Worm (Caenorhabditis elegans): Measurements from ENCODE around the gene clec-191.

ce11 chrIV:16328519-16328918 lies 48.0 kb upstream of the clec-191 start, which contains the start of gene K03D3.2:
- no peak for TF ChIP-seq unc-86 (tag; optimal IDR thresholded peaks at IDR 0.05)
- TF ChIP-seq skn-1 (tag; optimal IDR thresholded peaks at IDR 0.05) = no peak
- TF ChIP-seq unc-62 (GFP tag; optimal IDR thresholded peaks at IDR 0.05) = no peak
- TF ChIP-seq nhr-28 (tag; optimal IDR thresholded peaks at IDR 0.05) = no peak
